Worm (Caenorhabditis elegans) whole organism, late embryonic: ENCODE measurements around the gene alg-2.
A peak's percentile ranks its signal among the peaks of the same experiment; 100 is the strongest.

Source experiments
- C08G9.2 ChIP-seq: sonication (generic microtip); optimal IDR thresholded peaks from 2 replicates; lab custom pipeline; 2016; ENCODE audit warnings: mild to moderate bottlenecking, missing genetic modification characterization, moderate library complexity, missing compliant biosample characterization
- C38D4.7 ChIP-seq: fragments of 200-800 bp; sonication (Bioruptor generic); optimal IDR thresholded peaks from 2 replicates; lab custom pipeline; 2018; ENCODE audit warnings: mild to moderate bottlenecking, missing genetic modification characterization, moderate library complexity, missing compliant biosample characterization
- T23F11.4 ChIP-seq: fragments of 200-800 bp; sonication (Bioruptor generic); optimal IDR thresholded peaks from 2 replicates; lab custom pipeline; 2018; ENCODE audit warnings: mild to moderate bottlenecking, missing genetic modification characterization, missing compliant biosample characterization
- Y22D7AL.16 ChIP-seq: sonication (generic microtip); optimal IDR thresholded peaks from 2 replicates; lab custom pipeline; 2016; ENCODE audit warnings: missing genetic modification characterization, missing compliant biosample characterization
- ahr-1 ChIP-seq: sonication (generic microtip); optimal IDR thresholded peaks from 2 replicates; lab custom pipeline; 2016; ENCODE audit warnings: missing genetic modification characterization, missing compliant biosample characterization
- ceh-18 ChIP-seq: sonication (generic microtip); optimal IDR thresholded peaks from 2 replicates; lab custom pipeline; 2016; ENCODE audit warnings: missing genetic modification characterization, missing compliant biosample characterization
- ceh-19 ChIP-seq: fragments of 200-800 bp; sonication (Bioruptor generic); optimal IDR thresholded peaks from 2 replicates; lab custom pipeline; 2018; ENCODE audit warnings: mild to moderate bottlenecking, missing genetic modification characterization, missing compliant biosample characterization
- ceh-2 ChIP-seq: sonication (generic microtip); optimal IDR thresholded peaks from 2 replicates; lab custom pipeline; 2016; ENCODE audit warnings: missing genotype, missing genetic modification characterization, missing compliant biosample characterization
- ceh-24 ChIP-seq: sonication (generic microtip); optimal IDR thresholded peaks from 2 replicates; lab custom pipeline; 2016; ENCODE audit warnings: mild to moderate bottlenecking, missing genetic modification characterization, missing compliant biosample characterization
- ceh-30 ChIP-seq: fragments of 150-350 bp; optimal IDR thresholded peaks from 2 replicates; lab custom pipeline; 2014; ENCODE audit warnings: missing biosample characterization, missing genetic modification characterization
- ceh-45 ChIP-seq: fragments of 200-800 bp; sonication (Bioruptor generic); IDR thresholded peaks from 2 replicates; pipeline ENCODE4 v1.3.6; 2022; ENCODE audit warnings: missing genetic modification reagents, missing genetic modification characterization, missing compliant biosample characterization
- ceh-48 ChIP-seq: sonication (generic microtip); optimal IDR thresholded peaks from 2 replicates; lab custom pipeline; 2016; ENCODE audit warnings: missing genetic modification characterization, inconsistent platforms, missing compliant biosample characterization
- ceh-6 ChIP-seq: fragments of 200-800 bp; sonication (Bioruptor generic); optimal IDR thresholded peaks from 2 replicates; lab custom pipeline; 2018; ENCODE audit warnings: mild to moderate bottlenecking, missing genetic modification characterization, missing compliant biosample characterization
- ceh-9 ChIP-seq: sonication (generic microtip); optimal IDR thresholded peaks from 2 replicates; lab custom pipeline; 2016; ENCODE audit warnings: mild to moderate bottlenecking, missing genetic modification characterization, inconsistent platforms, missing compliant biosample characterization
- che-1 ChIP-seq: sonication (generic microtip); optimal IDR thresholded peaks from 2 replicates; lab custom pipeline; 2016; ENCODE audit warnings: mild to moderate bottlenecking, missing genetic modification characterization, missing compliant biosample characterization
- dmd-4 ChIP-seq: sonication (generic microtip); optimal IDR thresholded peaks from 2 replicates; lab custom pipeline; 2016; ENCODE audit warnings: borderline replicate concordance, missing genetic modification characterization, missing compliant biosample characterization
- dve-1 ChIP-seq: sonication (generic microtip); optimal IDR thresholded peaks from 2 replicates; lab custom pipeline; 2017; ENCODE audit warnings: antibody characterized with exemption, mild to moderate bottlenecking, missing genetic modification characterization, missing compliant biosample characterization
- elt-2 ChIP-seq: sonication (generic microtip); optimal IDR thresholded peaks from 2 replicates; lab custom pipeline; 2016; ENCODE audit warnings: missing genetic modification reagents, missing genetic modification characterization, missing compliant biosample characterization
- elt-4 ChIP-seq: sonication (generic microtip); optimal IDR thresholded peaks from 2 replicates; lab custom pipeline; 2016; ENCODE audit warnings: missing genetic modification characterization, missing compliant biosample characterization
- ets-4 ChIP-seq: sonication (generic microtip); optimal IDR thresholded peaks from 2 replicates; lab custom pipeline; 2016; ENCODE audit warnings: missing genetic modification characterization, missing compliant biosample characterization
- eyg-1 ChIP-seq: sonication (generic microtip); optimal IDR thresholded peaks from 2 replicates; lab custom pipeline; 2016; ENCODE audit warnings: missing genotype, missing genetic modification characterization, missing compliant biosample characterization
- fkh-10 ChIP-seq: fragments of 150-350 bp; optimal IDR thresholded peaks from 2 replicates; lab custom pipeline; 2014; ENCODE audit warnings: missing biosample characterization, missing genetic modification reagents, missing genetic modification characterization
- fkh-6 ChIP-seq: sonication (generic microtip); optimal IDR thresholded peaks from 2 replicates; lab custom pipeline; 2016; ENCODE audit warnings: missing genetic modification characterization, missing compliant biosample characterization
- lim-6 ChIP-seq: sonication (generic microtip); optimal IDR thresholded peaks from 2 replicates; lab custom pipeline; 2016; ENCODE audit warnings: missing genetic modification characterization, missing compliant biosample characterization
- mec-3 ChIP-seq: sonication (generic microtip); optimal IDR thresholded peaks from 2 replicates; lab custom pipeline; 2016; ENCODE audit warnings: borderline replicate concordance, missing genetic modification characterization, missing compliant biosample characterization
- nfya-1 ChIP-seq: sonication (generic microtip); optimal IDR thresholded peaks from 2 replicates; lab custom pipeline; 2017; ENCODE audit warnings: missing genetic modification characterization, mild to moderate bottlenecking, missing compliant biosample characterization, antibody characterized with exemption, moderate library complexity
- nhr-11 ChIP-seq: fragments of 150-350 bp; optimal IDR thresholded peaks from 2 replicates; lab custom pipeline; 2014; ENCODE audit warnings: missing biosample characterization, missing genetic modification characterization
- npax-4 ChIP-seq: sonication (generic microtip); optimal IDR thresholded peaks from 2 replicates; lab custom pipeline; 2016; ENCODE audit warnings: missing genetic modification characterization, missing compliant biosample characterization
- pag-3 ChIP-seq: sonication (generic microtip); optimal IDR thresholded peaks from 2 replicates; lab custom pipeline; 2016; ENCODE audit warnings: missing compliant biosample characterization, missing genetic modification characterization, borderline replicate concordance
- pat-9 ChIP-seq: fragments of 200-800 bp; sonication (Bioruptor generic); optimal IDR thresholded peaks from 2 replicates; lab custom pipeline; 2018; ENCODE audit warnings: mild to moderate bottlenecking, missing genetic modification characterization, moderate library complexity, missing compliant biosample characterization
- pax-1 ChIP-seq: fragments of 150-350 bp; optimal IDR thresholded peaks from 2 replicates; lab custom pipeline; 2014; ENCODE audit warnings: missing biosample characterization, missing genetic modification characterization
- pha-2 ChIP-seq: sonication (generic microtip); optimal IDR thresholded peaks from 2 replicates; lab custom pipeline; 2017; ENCODE audit warnings: mild to moderate bottlenecking, missing genetic modification characterization, missing compliant biosample characterization
- pha-4 ChIP-seq: fragments of 150-350 bp; optimal IDR thresholded peaks from 2 replicates; lab custom pipeline; 2018; ENCODE audit warnings: missing biosample characterization, missing genetic modification reagents, missing genetic modification characterization
- pqm-1 ChIP-seq: sonication (generic microtip); optimal IDR thresholded peaks from 2 replicates; lab custom pipeline; 2016; ENCODE audit warnings: missing genetic modification characterization, missing compliant biosample characterization
- sox-2 ChIP-seq: fragments of 200-800 bp; sonication (Bioruptor generic); IDR thresholded peaks from 2 replicates; pipeline ENCODE4 v1.3.6; 2022; ENCODE audit warnings: missing genetic modification reagents, missing genetic modification characterization, missing compliant biosample characterization
- tbx-7 ChIP-seq: sonication (generic microtip); optimal IDR thresholded peaks from 2 replicates; lab custom pipeline; 2016; ENCODE audit warnings: missing genotype, missing genetic modification characterization, missing compliant biosample characterization
- unc-3 ChIP-seq, 2 experiments: fragments of 200-800 bp in 1 of 2; sonication (Bioruptor generic) in 1 of 2; sonication (generic microtip) in 1 of 2; conservative IDR thresholded peaks in 1 of 2; optimal IDR thresholded peaks in 1 of 2; 2 replicates each; pipeline versions ENCODE4 v1.3.6 to Lab custom; 2016 to 2022; ENCODE audit warnings: missing compliant biosample characterization in 2 of 2, missing genetic modification characterization in 2 of 2, missing genetic modification reagents in 1 of 2
- unc-55 ChIP-seq: sonication (generic microtip); optimal IDR thresholded peaks from 2 replicates; lab custom pipeline; 2017; ENCODE audit warnings: missing biosample characterization, missing genetic modification reagents, missing genetic modification characterization
- unc-86 ChIP-seq: sonication (generic microtip); optimal IDR thresholded peaks from 2 replicates; lab custom pipeline; 2016; ENCODE audit warnings: missing genetic modification characterization, missing compliant biosample characterization
- zip-5 ChIP-seq: sonication (generic microtip); optimal IDR thresholded peaks from 2 replicates; lab custom pipeline; 2016; ENCODE audit warnings: missing genetic modification characterization, missing compliant biosample characterization

The alg-2 gene

ce11 chrII:905335-905734 is 32.3 kb downstream of the alg-2 start:
- TF ChIP-seq C38D4.7 (GFP tag; lab: Kevin White, UChicago) (no peak), zip-5 (tag; lab: Kevin White, UChicago) (no peak), mec-3 (tag; lab: Kevin White, UChicago) (no peak)

DNA sequence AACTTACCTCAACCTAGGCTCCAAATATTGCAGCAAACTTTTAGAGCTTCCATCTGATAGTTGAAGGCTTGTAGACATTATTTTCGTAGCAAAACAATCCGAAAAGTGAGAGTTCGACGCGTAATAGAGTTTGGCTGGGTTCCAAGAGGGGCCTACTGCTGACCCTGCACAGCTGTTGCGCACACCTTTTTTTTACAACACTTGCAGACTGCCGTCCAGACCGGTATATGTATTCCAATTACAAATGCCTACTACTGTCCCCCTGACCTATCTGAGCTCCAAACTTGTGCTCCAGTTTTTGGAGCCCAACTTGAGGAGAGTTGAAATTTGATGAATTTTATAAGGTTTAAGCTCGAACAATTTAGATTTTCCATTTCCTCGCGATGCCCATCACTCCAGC is 36.5 kb downstream of the alg-2 start, which contains the start of the genes fbxc-24 and fbxc-27:
TSS of gene fbxc-24 (minus strand) at position 101 of the 400 bp plus-strand sequence.
TSS of gene fbxc-27 (plus strand) at position 216 of the 400 bp plus-strand sequence.
- TF ChIP-seq ceh-18 (tag; lab: Kevin White, UChicago), result no peak
- TF ChIP-seq ceh-19 (GFP tag; lab: Kevin White, UChicago), result no peak
- no peak for TF ChIP-seq pax-1 (tag; lab: Kevin White, UChicago)
- TF ChIP-seq ceh-2 (tag; lab: Kevin White, UChicago), result no peak
- TF ChIP-seq ceh-30, result no peak
- TF ChIP-seq dve-1 (tag; lab: Kevin White, UChicago), result no peak
- no peak for TF ChIP-seq fkh-10 (GFP tag; lab: Kevin White, UChicago)

DNA sequence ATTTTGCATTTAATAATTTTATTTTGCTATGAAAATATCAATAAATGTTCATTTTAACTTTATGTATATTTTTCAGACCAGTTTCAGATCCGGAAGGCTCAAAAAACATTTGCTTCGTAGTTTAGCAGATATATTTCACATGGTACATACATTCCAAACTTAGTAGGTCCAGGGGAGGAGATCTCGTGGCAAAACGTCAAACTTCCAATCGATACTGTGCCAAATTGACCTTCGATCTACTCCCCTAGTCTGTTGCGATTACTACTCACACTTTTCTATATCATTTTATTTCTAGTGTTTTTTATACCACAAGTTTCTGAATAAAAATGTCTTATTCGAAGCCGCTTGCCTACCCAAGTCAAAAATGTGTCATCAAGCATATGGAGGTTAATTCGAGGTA is 38.7 kb downstream of the alg-2 start, which contains the start of gene fbxc-31:
TSS of gene fbxc-31 (plus strand) at position 301 of the 400 bp plus-strand sequence.
- TF ChIP-seq tbx-7 (tag; lab: Kevin White, UChicago) (no peak), elt-4 (no peak), pax-1 (tag; lab: Kevin White, UChicago) (no peak), npax-4 (tag; lab: Kevin White, UChicago) (no peak), ceh-19 (GFP tag; lab: Kevin White, UChicago) (no peak), unc-3 (GFP tag; conservative IDR thresholded peaks at IDR 0.05; lab: Robert Waterston, UW) (no peak), unc-3 (tag; optimal IDR thresholded peaks at IDR 0.05; lab: Kevin White, UChicago) (no peak), pat-9 (tag; lab: Kevin White, UChicago) (no peak), ets-4 (tag; lab: Kevin White, UChicago) (no peak), pha-2 (tag; lab: Kevin White, UChicago) (no peak), unc-86 (tag; lab: Kevin White, UChicago) (no peak), Y22D7AL.16 (tag; lab: Kevin White, UChicago) (no peak), elt-2 (tag; lab: Kevin White, UChicago) (no peak), ceh-6 (GFP tag; lab: Kevin White, UChicago) (no peak), pha-4 (no peak), unc-55 (GFP tag; lab: Kevin White, UChicago) (no peak), T23F11.4 (no peak), ceh-9 (tag; lab: Kevin White, UChicago) (no peak)

ce11 chrII:913222-913722 is 40.3 kb downstream of the alg-2 start, which contains the start of gene fbxc-33:
fbxc-33 (plus strand) TSS chrII:913672.
- TF ChIP-seq nfya-1 (tag; lab: Kevin White, UChicago), result peak; percentile 9
- no peak for TF ChIP-seq elt-2 (tag; lab: Kevin White, UChicago)

DNA sequence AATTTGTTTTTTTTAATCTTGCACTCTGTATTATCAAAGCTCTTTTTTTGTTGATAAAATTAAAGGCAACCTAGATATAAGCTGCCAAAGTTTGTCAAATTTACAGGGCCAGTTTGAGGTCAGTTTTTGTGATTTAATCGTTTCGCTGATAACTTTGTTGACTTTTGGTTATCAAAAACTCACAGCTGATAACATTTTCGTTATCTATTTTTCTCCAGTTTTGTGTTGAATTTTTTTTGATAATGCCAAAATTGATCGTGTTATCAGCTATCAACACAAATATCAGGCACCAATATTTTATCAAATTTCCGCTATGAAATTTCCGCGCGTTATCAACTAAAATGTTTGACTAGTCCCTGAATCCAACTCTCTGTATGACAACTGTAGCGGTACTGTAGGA is 42.2 kb downstream of the alg-2 start:
- TF ChIP-seq dve-1 (tag; lab: Kevin White, UChicago) (peak; percentile 41), elt-2 (tag; lab: Kevin White, UChicago) (peak; percentile 100), pqm-1 (peak; percentile 70), eyg-1 (tag; lab: Kevin White, UChicago) (no peak), che-1 (tag; lab: Kevin White, UChicago) (no peak), ceh-48 (no peak)

- TF ChIP-seq pag-3 (tag; lab: Kevin White, UChicago) (no peak), C08G9.2 (no peak), dmd-4 (tag; lab: Kevin White, UChicago) (no peak), ceh-24 (no peak), nhr-11 (tag; lab: Kevin White, UChicago) (no peak), ceh-45 (no peak), sox-2 (GFP tag; lab: Robert Waterston, UW) (no peak), Y22D7AL.16 (tag; lab: Kevin White, UChicago) (no peak), ceh-9 (tag; lab: Kevin White, UChicago) (no peak), ets-4 (tag; lab: Kevin White, UChicago) (no peak), ahr-1 (tag; lab: Kevin White, UChicago) (no peak), unc-3 (GFP tag; conservative IDR thresholded peaks at IDR 0.05; lab: Robert Waterston, UW) (no peak), unc-3 (tag; optimal IDR thresholded peaks at IDR 0.05; lab: Kevin White, UChicago) (no peak), lim-6 (no peak), fkh-6 (tag; lab: Kevin White, UChicago) (no peak), che-1 (tag; lab: Kevin White, UChicago) (no peak), dve-1 (tag; lab: Kevin White, UChicago) (no peak)
These were observed 42.8 kb downstream of the alg-2 start, which contains the start of gene fbxc-29 for ce11 chrII:915780-916179. fbxc-29 (plus strand) TSS chrII:916080.
